Fruit fly (Drosophila melanogaster): ENCODE data around the gene Lsd-2.

Lsd-2 gene

DNA sequence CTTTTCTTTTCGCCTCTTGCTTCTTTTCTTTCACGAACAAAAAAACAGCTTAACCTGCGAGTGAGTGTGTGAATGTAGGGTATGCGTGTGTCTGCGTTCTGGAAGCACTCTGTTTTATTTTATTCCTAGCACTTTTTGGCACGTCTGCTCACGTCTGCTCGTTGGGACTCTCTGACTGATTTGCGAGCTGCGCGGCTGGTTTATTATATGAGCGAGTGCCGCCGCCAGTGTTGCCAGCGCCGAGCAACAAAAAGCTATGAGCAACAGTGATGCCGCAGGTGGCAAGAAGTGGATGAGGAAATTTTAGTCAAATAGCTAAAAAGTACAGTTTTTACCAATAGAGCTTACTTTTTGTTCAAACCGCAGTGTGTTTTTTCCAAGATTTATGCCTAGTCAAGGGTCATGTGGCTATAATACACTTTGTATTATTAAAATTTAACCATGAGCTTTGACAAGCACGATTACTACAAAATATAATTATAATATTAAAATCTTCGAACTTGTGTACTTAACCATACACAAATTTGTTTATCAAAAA lies at the start of gene Lsd-2 (continued):
- TF ChIP-seq CG12104 (GFP tag; optimal IDR thresholded peaks at IDR 0.05) (no peak), Sox100B (GFP tag; optimal IDR thresholded peaks at IDR 0.05) (peak; percentile 63), MESR4 (GFP tag; optimal IDR thresholded peaks at IDR 0.05) (peak; percentile 5), tin (GFP tag; optimal IDR thresholded peaks at IDR 0.05) (no peak), Nf-YC (tag; optimal IDR thresholded peaks at IDR 0.05) (peak; percentile 49), toy (GFP tag; IDR thresholded peaks at IDR 0.05) (no peak), CG5180 (GFP tag; optimal IDR thresholded peaks at IDR 0.05) (no peak), Rx (GFP tag; IDR thresholded peaks at IDR 0.05) (no peak), CG9876 (GFP tag; optimal IDR thresholded peaks at IDR 0.05) (no peak), p53 (GFP tag; optimal IDR thresholded peaks at IDR 0.05) (peak; percentile 79), CG6854 (GFP tag; optimal IDR thresholded peaks at IDR 0.05) (no peak), Ets97D (GFP tag; optimal IDR thresholded peaks at IDR 0.05) (no peak), ERR (GFP tag; optimal IDR thresholded peaks at IDR 0.05) (no peak), exex (tag; optimal IDR thresholded peaks at IDR 0.05) (no peak), CG10462 (GFP tag; optimal IDR thresholded peaks at IDR 0.05) (no peak), CG9797 (GFP tag; optimal IDR thresholded peaks at IDR 0.05) (no peak), Ptx1 (GFP tag; IDR thresholded peaks at IDR 0.05) (no peak), CG12299 (tag; optimal IDR thresholded peaks at IDR 0.05) (no peak), Usf (GFP tag; optimal IDR thresholded peaks at IDR 0.05) (no peak), CG31388 (GFP tag; optimal IDR thresholded peaks at IDR 0.05) (no peak), fu2 (GFP tag; optimal IDR thresholded peaks at IDR 0.05) (no peak), Hmx (GFP tag; optimal IDR thresholded peaks at IDR 0.05) (no peak), Lhr (GFP tag; optimal IDR thresholded peaks at IDR 0.05) (no peak), CHES-1-like (GFP tag; optimal IDR thresholded peaks at IDR 0.05) (no peak), CG7372 (GFP tag; IDR thresholded peaks at IDR 0.05) (no peak), run (tag; optimal IDR thresholded peaks at IDR 0.05) (no peak), CG18619 (GFP tag; optimal IDR thresholded peaks at IDR 0.05) (peak; percentile 24)

DNA sequence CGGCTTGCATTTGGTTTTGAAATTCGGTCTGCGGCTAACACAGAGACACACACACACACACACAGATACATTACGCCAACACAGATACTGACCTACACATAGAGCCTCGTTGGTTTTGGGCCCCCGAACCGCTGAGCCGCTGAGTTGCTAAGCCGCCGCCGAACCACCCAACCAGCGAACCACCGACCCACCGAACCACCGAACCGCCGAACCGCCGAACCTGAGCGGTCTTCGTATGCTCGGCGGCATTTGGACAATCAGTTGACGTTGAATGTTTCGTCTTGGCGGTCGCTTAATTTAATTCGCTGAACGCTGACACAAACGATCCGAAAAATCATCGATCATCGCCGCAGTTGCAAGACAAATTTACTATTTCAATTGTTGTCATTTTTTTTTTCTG lies 49.5 kb upstream of the Lsd-2 start, which contains the start of gene drd:
TSS of gene drd (plus strand) at position 258 of the 400 bp plus-strand sequence.
- TF ChIP-seq h (optimal IDR thresholded peaks at IDR 0.05) (no peak), CG2678 (tag; optimal IDR thresholded peaks at IDR 0.05) (no peak), CG16779 (GFP tag; IDR thresholded peaks at IDR 0.05) (no peak), CG18764 (GFP tag; optimal IDR thresholded peaks at IDR 0.05) (no peak), vfl (GFP tag; optimal IDR thresholded peaks at IDR 0.05) (no peak), sqz (GFP tag; optimal IDR thresholded peaks at IDR 0.05) (no peak), CG13894 (tag; optimal IDR thresholded peaks at IDR 0.05) (peak; percentile 13), CG11093 (GFP tag; IDR thresholded peaks at IDR 0.05) (no peak), sr (GFP tag; IDR thresholded peaks at IDR 0.05) (0 out of 3 replicates have a peak, but pooled peaks have one; percentile 8), CG1529 (GFP tag; optimal IDR thresholded peaks at IDR 0.05) (no peak), tna (GFP tag; IDR thresholded peaks at IDR 0.05; ENCODE audit: partially characterized antibody) (no peak), Bdp1 (GFP tag; optimal IDR thresholded peaks at IDR 0.05) (no peak), Aef1 (GFP tag; IDR thresholded peaks at IDR 0.05) (no peak), insv (GFP tag; optimal IDR thresholded peaks at IDR 0.05) (no peak), CG2202 (tag; optimal IDR thresholded peaks at IDR 0.05) (no peak), CG5953 (GFP tag; IDR thresholded peaks at IDR 0.05) (no peak), ftz-f1 (GFP tag; optimal IDR thresholded peaks at IDR 0.05) (no peak), sc (optimal IDR thresholded peaks at IDR 0.05) (no peak), sc (GFP tag; optimal IDR thresholded peaks at IDR 0.05) (no peak), CG9876 (GFP tag; optimal IDR thresholded peaks at IDR 0.05) (no peak), CG7556 (GFP tag; optimal IDR thresholded peaks at IDR 0.05) (no peak), CG8281 (tag; optimal IDR thresholded peaks at IDR 0.05) (no peak), CG11723 (GFP tag; optimal IDR thresholded peaks at IDR 0.05) (no peak), Scr (GFP tag; IDR thresholded peaks at IDR 0.05; ENCODE audit: partially characterized antibody) (no peak), inv (GFP tag; IDR thresholded peaks at IDR 0.05; ENCODE audit: partially characterized antibody) (no peak), stwl (tag; optimal IDR thresholded peaks at IDR 0.05) (no peak), p53 (GFP tag; optimal IDR thresholded peaks at IDR 0.05) (no peak), kni (GFP tag; optimal IDR thresholded peaks at IDR 0.05) (no peak), CG5180 (GFP tag; optimal IDR thresholded peaks at IDR 0.05) (peak; percentile 79)
